Worm (Caenorhabditis elegans) whole organism, L2 larva: ENCODE data around the gene cey-4.

Source experiments
- blmp-1 ChIP-seq: sonication (generic microtip); optimal IDR thresholded peaks from 2 replicates; lab custom pipeline; 2017; ENCODE audit warnings: missing genetic modification characterization, mild to moderate bottlenecking, missing compliant biosample characterization, antibody characterized with exemption, moderate library complexity; ENCODE audit not compliant: insufficient read depth
- elt-1 ChIP-seq: fragments of 150-350 bp; optimal IDR thresholded peaks from 2 replicates; lab custom pipeline; 2014; ENCODE audit warnings: missing biosample characterization, missing genetic modification characterization
- fos-1 ChIP-seq: fragments of 150-350 bp; optimal IDR thresholded peaks from 2 replicates; lab custom pipeline; 2014; ENCODE audit warnings: missing biosample characterization, missing genetic modification characterization
- ztf-1 ChIP-seq: fragments of 200-800 bp; sonication (Bioruptor generic); conservative IDR thresholded peaks from 2 replicates; pipeline ENCODE4 v1.3.6; 2022; ENCODE audit warnings: missing genetic modification characterization, missing compliant biosample characterization

DNA sequence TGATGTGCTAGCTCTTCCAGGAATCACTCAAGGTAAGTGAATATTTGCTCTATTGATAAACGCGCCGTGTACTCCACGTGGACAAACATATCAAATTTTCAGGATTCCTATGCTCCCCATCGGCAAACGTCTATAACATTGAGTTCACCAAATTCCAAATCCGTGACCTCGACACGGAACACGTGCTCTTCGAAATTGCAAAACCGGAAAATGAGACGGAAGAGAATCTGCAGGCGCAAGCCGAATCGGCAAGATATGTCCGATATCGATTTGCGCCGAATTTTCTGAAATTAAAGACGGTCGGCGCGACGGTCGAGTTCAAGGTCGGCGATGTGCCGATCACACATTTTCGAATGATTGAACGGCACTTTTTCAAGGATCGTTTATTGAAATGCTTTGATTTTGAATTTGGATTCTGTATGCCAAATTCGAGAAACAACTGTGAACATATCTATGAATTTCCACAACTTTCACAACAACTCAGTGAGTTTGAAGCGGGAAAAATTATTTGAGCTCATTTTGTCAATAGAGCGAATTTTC is 39.2 kb upstream of the cey-4 start:
- TF ChIP-seq ztf-1 (GFP tag; lab: Robert Waterston, UW) (no peak), elt-1 (tag; lab: Kevin White, UChicago) (no peak), fos-1 (tag; lab: Kevin White, UChicago) (no peak), blmp-1 (no peak)
